Worm (Caenorhabditis elegans) whole organism, L4 larva: Measurements from ENCODE around the gene zig-3.

Experiments
- F37D6.2 ChIP-seq: sonication (generic microtip); optimal IDR thresholded peaks from 2 replicates; lab custom pipeline; 2016; ENCODE audit warnings: mild to moderate bottlenecking, missing genetic modification characterization, missing compliant biosample characterization
- T20F7.1 ChIP-seq: fragments of 200-800 bp; sonication (Bioruptor generic); optimal IDR thresholded peaks from 2 replicates; lab custom pipeline; 2018; ENCODE audit warnings: mild to moderate bottlenecking, missing genetic modification characterization, missing compliant biosample characterization
- Y105C5A.15 ChIP-seq: fragments of 200-800 bp; sonication (Bioruptor generic); IDR thresholded peaks from 2 replicates; pipeline ENCODE4 v1.3.6; 2022; ENCODE audit warnings: missing genetic modification characterization, missing compliant biosample characterization
- Y48G9A.11 ChIP-seq: fragments of 200-800 bp; sonication (Bioruptor generic); IDR thresholded peaks from 2 replicates; pipeline ENCODE4 v1.3.6; 2022; ENCODE audit warnings: missing genetic modification reagents, missing genetic modification characterization, missing compliant biosample characterization
- Y5F2A.4 ChIP-seq: fragments of 200-800 bp; sonication (Bioruptor generic); optimal IDR thresholded peaks from 2 replicates; lab custom pipeline; 2018; ENCODE audit warnings: mild to moderate bottlenecking, missing genetic modification characterization, missing compliant biosample characterization
- Y75B8A.6 ChIP-seq: fragments of 200-800 bp; sonication (Bioruptor generic); IDR thresholded peaks from 2 replicates; pipeline ENCODE4 v1.3.6; 2022; ENCODE audit warnings: missing genetic modification reagents, missing genetic modification characterization, missing compliant biosample characterization
- ZK546.5 ChIP-seq, 2 experiments: sonication (generic microtip); optimal IDR thresholded peaks; 2 replicates each; lab custom pipeline; 2017; ENCODE audit warnings: missing biosample characterization in 2 of 2, missing genetic modification characterization in 2 of 2
- ama-1 ChIP-seq: fragments of 150-350 bp; optimal IDR thresholded peaks from 2 replicates; lab custom pipeline; 2014; ENCODE audit warnings: inconsistent platforms, mixed read lengths
- attf-4 ChIP-seq: sonication (generic microtip); optimal IDR thresholded peaks from 3 replicates; lab custom pipeline; 2017; ENCODE audit warnings: missing biosample characterization, missing genetic modification characterization
- ceh-20 ChIP-seq: fragments of 200-800 bp; sonication (Bioruptor generic); IDR thresholded peaks from 2 replicates; pipeline ENCODE4 v1.3.6; 2022; ENCODE audit warnings: missing genetic modification reagents, missing genetic modification characterization, missing compliant biosample characterization
- ceh-44 ChIP-seq: fragments of 200-800 bp; sonication (Bioruptor generic); IDR thresholded peaks from 2 replicates; pipeline ENCODE4 v1.3.6; 2022; ENCODE audit warnings: missing genetic modification reagents, missing genetic modification characterization, missing compliant biosample characterization
- ceh-82 ChIP-seq: sonication (generic microtip); optimal IDR thresholded peaks from 2 replicates; lab custom pipeline; 2017; ENCODE audit warnings: missing biosample characterization, missing genetic modification characterization
- ctbp-1 ChIP-seq: fragments of 200-800 bp; sonication (Bioruptor generic); IDR thresholded peaks from 2 replicates; pipeline ENCODE4 v1.3.6; 2022; ENCODE audit warnings: missing genetic modification reagents, missing genetic modification characterization, missing compliant biosample characterization
- dmd-6 ChIP-seq: fragments of 200-800 bp; sonication (Bioruptor generic); IDR thresholded peaks from 2 replicates; pipeline ENCODE4 v1.3.6; 2022; ENCODE audit warnings: missing genetic modification reagents, missing genetic modification characterization, missing compliant biosample characterization
- dmd-8 ChIP-seq: fragments of 200-800 bp; sonication (Bioruptor generic); IDR thresholded peaks from 2 replicates; pipeline ENCODE4 v1.3.6; 2022; ENCODE audit warnings: missing genetic modification characterization, missing compliant biosample characterization
- dpl-1 ChIP-seq: fragments of 150-350 bp; optimal IDR thresholded peaks from 2 replicates; lab custom pipeline; 2014; ENCODE audit warnings: missing biosample characterization, missing genetic modification reagents, missing genetic modification characterization
- egl-43 ChIP-seq: fragments of 200-800 bp; sonication (Bioruptor generic); IDR thresholded peaks from 2 replicates; pipeline ENCODE4 v1.3.6; 2022; ENCODE audit warnings: missing genetic modification reagents, missing genetic modification characterization, missing compliant biosample characterization
- gei-8 ChIP-seq: fragments of 200-800 bp; sonication (Bioruptor generic); optimal IDR thresholded peaks from 2 replicates; lab custom pipeline; 2018; ENCODE audit warnings: mild to moderate bottlenecking, missing genetic modification characterization, missing compliant biosample characterization
- lin-1 ChIP-seq: fragments of 200-800 bp; sonication (Bioruptor generic); IDR thresholded peaks from 2 replicates; pipeline ENCODE4 v1.3.6; 2022; ENCODE audit warnings: missing genetic modification reagents, missing genetic modification characterization, missing compliant biosample characterization
- lin-38 ChIP-seq: fragments of 200-800 bp; sonication (Bioruptor generic); IDR thresholded peaks from 2 replicates; pipeline ENCODE4 v1.3.6; 2022; ENCODE audit warnings: missing genetic modification reagents, missing genetic modification characterization, missing compliant biosample characterization
- lir-3 ChIP-seq: sonication (generic microtip); optimal IDR thresholded peaks from 2 replicates; lab custom pipeline; 2016; ENCODE audit warnings: mild to moderate bottlenecking, missing genetic modification characterization, missing compliant biosample characterization
- madf-9 ChIP-seq: fragments of 200-800 bp; sonication (Bioruptor generic); conservative IDR thresholded peaks from 2 replicates; pipeline ENCODE4 v1.3.6; 2022; ENCODE audit warnings: missing genetic modification reagents, missing genetic modification characterization, missing compliant biosample characterization
- mdt-29 ChIP-seq: fragments of 200-800 bp; sonication (Bioruptor generic); IDR thresholded peaks from 2 replicates; pipeline ENCODE4 v1.3.6; 2022; ENCODE audit warnings: missing genetic modification reagents, missing genetic modification characterization, missing compliant biosample characterization
- mep-1 ChIP-seq: fragments of 150-350 bp; sonication (generic microtip); optimal IDR thresholded peaks from 3 replicates; lab custom pipeline; 2014; ENCODE audit warnings: missing biosample characterization, missing genetic modification characterization
- mxl-2 ChIP-seq: fragments of 200-800 bp; sonication (Bioruptor generic); conservative IDR thresholded peaks from 2 replicates; pipeline ENCODE4 v1.3.6; 2022; ENCODE audit warnings: missing genetic modification reagents, missing genetic modification characterization, missing compliant biosample characterization
- nhr-11 ChIP-seq: fragments of 150-350 bp; optimal IDR thresholded peaks from 2 replicates; lab custom pipeline; 2014; ENCODE audit warnings: missing biosample characterization, missing genetic modification characterization
- nhr-111 ChIP-seq: fragments of 200-800 bp; sonication (Bioruptor generic); optimal IDR thresholded peaks from 2 replicates; lab custom pipeline; 2018; ENCODE audit warnings: mild to moderate bottlenecking, missing genetic modification characterization, missing compliant biosample characterization
- nhr-41 ChIP-seq: fragments of 200-800 bp; sonication (Bioruptor generic); IDR thresholded peaks from 2 replicates; pipeline ENCODE4 v1.3.6; 2022; ENCODE audit warnings: missing genetic modification reagents, missing genetic modification characterization, missing compliant biosample characterization
- nhr-48 ChIP-seq: sonication (generic microtip); optimal IDR thresholded peaks from 2 replicates; lab custom pipeline; 2016; ENCODE audit warnings: mild to moderate bottlenecking, missing genetic modification characterization, missing compliant biosample characterization
- nhr-76 ChIP-seq: fragments of 150-350 bp; optimal IDR thresholded peaks from 2 replicates; lab custom pipeline; 2014; ENCODE audit warnings: missing biosample characterization, missing genetic modification characterization
- pqm-1 ChIP-seq: sonication (generic microtip); optimal IDR thresholded peaks from 2 replicates; lab custom pipeline; 2017; ENCODE audit warnings: missing biosample characterization, missing genetic modification characterization
- sdz-12 ChIP-seq: fragments of 200-800 bp; sonication (Bioruptor generic); optimal IDR thresholded peaks from 2 replicates; lab custom pipeline; 2018; ENCODE audit warnings: mild to moderate bottlenecking, missing genetic modification characterization, missing compliant biosample characterization
- skn-1 ChIP-seq: fragments of 150-350 bp; optimal IDR thresholded peaks from 2 replicates; lab custom pipeline; 2014; ENCODE audit warnings: missing biosample characterization, missing genetic modification characterization
- spr-1 ChIP-seq: sonication (generic microtip); optimal IDR thresholded peaks from 2 replicates; lab custom pipeline; 2016; ENCODE audit warnings: mild to moderate bottlenecking, missing genetic modification characterization, missing compliant biosample characterization
- spr-3 ChIP-seq: fragments of 200-800 bp; sonication (Bioruptor generic); optimal IDR thresholded peaks from 2 replicates; lab custom pipeline; 2018; ENCODE audit warnings: mild to moderate bottlenecking, missing genetic modification characterization, missing compliant biosample characterization
- tag-97 ChIP-seq: fragments of 200-800 bp; sonication (Bioruptor generic); IDR thresholded peaks from 2 replicates; pipeline ENCODE4 v1.3.6; 2022; ENCODE audit warnings: missing genetic modification characterization, missing compliant biosample characterization
- tra-1 ChIP-seq: fragments of 200-800 bp; sonication (Bioruptor generic); IDR thresholded peaks from 2 replicates; pipeline ENCODE4 v1.3.6; 2022; ENCODE audit warnings: missing genetic modification reagents, missing genetic modification characterization, missing compliant biosample characterization
- unc-130 ChIP-seq: sonication (generic microtip); optimal IDR thresholded peaks from 2 replicates; lab custom pipeline; 2016; ENCODE audit warnings: missing genetic modification reagents, missing genetic modification characterization, missing compliant biosample characterization
- unc-62 ChIP-seq, 3 experiments: fragments of 150-350 bp in 1 of 3; sonication (generic microtip); optimal IDR thresholded peaks in 2 of 3; peaks in 1 of 3; 1 replicate in 1 of 3; 2 replicates in 2 of 3; lab custom pipeline; 2014 to 2017; ENCODE audit warnings: missing biosample characterization in 3 of 3, missing genetic modification characterization in 3 of 3, missing genetic modification reagents in 3 of 3, missing genotype in 1 of 3
- zag-1 ChIP-seq: fragments of 150-350 bp; optimal IDR thresholded peaks from 2 replicates; lab custom pipeline; 2014; ENCODE audit warnings: missing biosample characterization, missing genetic modification characterization
- zfp-2 ChIP-seq: sonication (generic microtip); optimal IDR thresholded peaks from 2 replicates; lab custom pipeline; 2016; ENCODE audit warnings: mild to moderate bottlenecking, missing genetic modification characterization, missing compliant biosample characterization
- zfp-3 ChIP-seq: fragments of 200-800 bp; sonication (Bioruptor generic); conservative IDR thresholded peaks from 2 replicates; pipeline ENCODE4 v1.3.6; 2022; ENCODE audit warnings: missing genetic modification reagents, missing genetic modification characterization, missing compliant biosample characterization
- zip-2 ChIP-seq: fragments of 150-350 bp; optimal IDR thresholded peaks from 2 replicates; lab custom pipeline; 2014; ENCODE audit warnings: missing biosample characterization, missing genetic modification characterization
- ztf-11 ChIP-seq: fragments of 150-350 bp; optimal IDR thresholded peaks from 2 replicates; lab custom pipeline; 2014; ENCODE audit warnings: missing biosample characterization, missing genetic modification characterization
- ztf-7 ChIP-seq: fragments of 150-350 bp; optimal IDR thresholded peaks from 2 replicates; lab custom pipeline; 2014; ENCODE audit warnings: missing biosample characterization, missing genetic modification characterization

The zig-3 gene

ce11 chrX:7906430-7907014 is 24.0 kb upstream of the zig-3 start, which contains the start of gene C39D10.1 (continued):
- TF ChIP-seq ceh-82 (tag; lab: Kevin White, UChicago) (no peak), nhr-41 (GFP tag; lab: Robert Waterston, UW) (no peak), ztf-7 (tag; lab: Kevin White, UChicago) (no peak), spr-3 (GFP tag; lab: Kevin White, UChicago) (no peak), ztf-11 (tag; lab: Kevin White, UChicago) (no peak), nhr-111 (GFP tag; lab: Kevin White, UChicago) (no peak), egl-43 (GFP tag; lab: Robert Waterston, UW) (peak; percentile 73), sdz-12 (no peak), lir-3 (tag; lab: Kevin White, UChicago) (no peak), dmd-6 (peak; percentile 50), lin-1 (no peak), Y5F2A.4 (no peak), pqm-1 (tag; lab: Kevin White, UChicago) (no peak), mep-1 (tag; lab: Kevin White, UChicago) (no peak), ceh-20 (no peak), nhr-48 (tag; lab: Kevin White, UChicago) (peak; percentile 27)

DNA sequence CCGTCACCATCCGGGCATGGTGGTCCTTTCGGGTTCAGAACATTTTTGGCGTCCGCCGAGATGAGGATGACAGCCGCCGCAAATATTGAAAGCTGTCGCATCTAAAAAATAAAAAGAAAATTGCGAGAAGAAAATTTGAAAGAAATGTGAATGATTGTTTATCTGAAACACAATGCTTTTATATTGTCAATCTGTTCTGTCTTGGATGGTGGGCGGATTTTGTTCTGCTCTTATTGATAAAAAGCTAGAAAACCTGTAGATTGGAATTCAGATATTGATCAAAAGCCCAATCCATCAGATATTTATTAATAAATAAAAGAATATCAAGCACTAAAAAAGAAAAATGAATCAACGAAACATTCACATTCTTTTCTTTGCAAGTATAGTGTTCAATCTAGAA is 16.7 kb upstream of the zig-3 start, which contains the start of gene C39D10.7:
Gene C39D10.7 (minus strand): TSS at position 101 of the 400 bp plus-strand sequence.
- TF ChIP-seq unc-62 (GFP tag; optimal IDR thresholded peaks at IDR 0.05 in 1 of 2; lab: Kevin White, UChicago), result peak in 1 of 2 experiments; percentile 78
- no peak for TF ChIP-seq unc-62 (tag; optimal IDR thresholded peaks at IDR 0.05; lab: Kevin White, UChicago)
- no peak for TF ChIP-seq ama-1 (lab: Kevin White, UChicago)

DNA sequence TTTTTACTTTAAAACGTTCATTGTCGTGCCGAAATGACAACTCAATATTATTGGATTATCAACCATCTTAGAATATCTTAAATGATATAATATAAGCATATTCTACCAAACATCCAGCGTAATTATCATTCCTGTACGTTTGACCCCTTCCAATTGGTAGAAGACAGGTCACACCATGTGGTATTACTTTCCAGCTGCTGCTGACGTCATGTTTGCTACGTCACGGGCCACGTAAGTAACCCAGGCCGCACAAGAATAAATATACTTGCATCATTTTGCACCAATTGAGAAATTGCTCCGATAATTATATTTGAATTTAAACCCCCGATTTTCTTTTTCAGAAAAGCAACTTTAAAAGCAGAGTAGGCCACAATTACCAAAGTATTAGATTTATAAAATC is 14.9 kb upstream of the zig-3 start:
- TF ChIP-seq spr-1 (tag; lab: Kevin White, UChicago), result no peak
- no peak for TF ChIP-seq zag-1
- no peak for TF ChIP-seq madf-9 (GFP tag; lab: Robert Waterston, UW)
- no peak for TF ChIP-seq gei-8
- no peak for TF ChIP-seq dpl-1 (GFP tag; lab: Kevin White, UChicago)
- TF ChIP-seq ceh-20, result no peak
- no peak for TF ChIP-seq ctbp-1
- no peak for TF ChIP-seq Y48G9A.11 (GFP tag; lab: Robert Waterston, UW)
- TF ChIP-seq zip-2 (tag; lab: Kevin White, UChicago), result no peak
- no peak for TF ChIP-seq mdt-29
- TF ChIP-seq unc-130 (GFP tag; lab: Kevin White, UChicago), result no peak
- no peak for TF ChIP-seq Y75B8A.6 (GFP tag; lab: Robert Waterston, UW)
- TF ChIP-seq lin-1, result no peak
- TF ChIP-seq nhr-11 (tag; lab: Kevin White, UChicago), result no peak
- no peak for TF ChIP-seq mep-1 (tag; lab: Kevin White, UChicago)
- no peak for TF ChIP-seq zfp-2 (tag; lab: Kevin White, UChicago)
- no peak for TF ChIP-seq nhr-76 (tag; lab: Kevin White, UChicago)
- no peak for TF ChIP-seq zfp-3
- TF ChIP-seq, all 104 proteins: peak for 0

- TF ChIP-seq tra-1 (GFP tag; lab: Robert Waterston, UW), result no peak
- TF ChIP-seq lin-38, result no peak
- no peak for TF ChIP-seq mdt-29
- no peak for TF ChIP-seq ceh-44 (GFP tag; lab: Robert Waterston, UW)
- no peak for TF ChIP-seq Y48G9A.11 (GFP tag; lab: Robert Waterston, UW)
- TF ChIP-seq T20F7.1, result no peak
- TF ChIP-seq ctbp-1, result no peak
- no peak for TF ChIP-seq ztf-11 (tag; lab: Kevin White, UChicago)
- no peak for TF ChIP-seq sdz-12
- no peak for TF ChIP-seq mxl-2 (GFP tag; lab: Robert Waterston, UW)
- no peak for TF ChIP-seq tag-97
- TF ChIP-seq dmd-8 (GFP tag; lab: Robert Waterston, UW), result no peak
- no peak for TF ChIP-seq ztf-7 (tag; lab: Kevin White, UChicago)
- no peak for TF ChIP-seq F37D6.2 (tag; lab: Kevin White, UChicago)
- no peak for TF ChIP-seq Y105C5A.15 (GFP tag; lab: Robert Waterston, UW)
- TF ChIP-seq attf-4, result no peak
- TF ChIP-seq nhr-111 (GFP tag; lab: Kevin White, UChicago), result no peak
- no peak for TF ChIP-seq skn-1 (tag; lab: Kevin White, UChicago)
- TF ChIP-seq ZK546.5 (tag; optimal IDR thresholded peaks at IDR 0.05; lab: Kevin White, UChicago), result no peak
These were observed 14.5 kb upstream of the zig-3 start for ce11 chrX:7916076-7916475.
